Worm (Caenorhabditis elegans): ENCODE data around the gene cnp-3.

- TF ChIP-seq him-1 (tag; optimal IDR thresholded peaks at IDR 0.05) (no peak), W03F9.2 (tag; optimal IDR thresholded peaks at IDR 0.05) (no peak), dao-5 (tag; optimal IDR thresholded peaks at IDR 0.05) (no peak)
Measured at ce11 chrX:17115089-17115488, 22.8 kb downstream of the cnp-3 start, which contains the start of gene lido-6.
